Worm (Caenorhabditis elegans) whole organism, young adult: Measurements from ENCODE around the gene T21D12.11.
A peak's percentile ranks its signal among the peaks of the same experiment; 100 is the strongest.

Experiments
- atf-7 ChIP-seq: sonication (generic microtip); optimal IDR thresholded peaks from 2 replicates; lab custom pipeline; 2017; ENCODE audit warnings: mild to moderate bottlenecking, missing genetic modification characterization, missing compliant biosample characterization
- attf-5 ChIP-seq: fragments of 200-800 bp; sonication (Bioruptor generic); optimal IDR thresholded peaks from 2 replicates; lab custom pipeline; 2018; ENCODE audit warnings: mild to moderate bottlenecking, missing genetic modification characterization, missing compliant biosample characterization
- dox-1 ChIP-seq: fragments of 200-800 bp; sonication (Bioruptor generic); IDR thresholded peaks from 2 replicates; pipeline ENCODE4 v1.3.6; 2022; ENCODE audit warnings: missing genetic modification reagents, missing genetic modification characterization, missing compliant biosample characterization
- fkh-3 ChIP-seq: sonication (generic microtip); optimal IDR thresholded peaks from 2 replicates; lab custom pipeline; 2016; ENCODE audit warnings: mild to moderate bottlenecking, missing genetic modification characterization, missing compliant biosample characterization
- lag-1 ChIP-seq: fragments of 200-800 bp; sonication (Bioruptor generic); IDR thresholded peaks from 2 replicates; pipeline ENCODE4 v1.3.6; 2022; ENCODE audit warnings: missing genetic modification reagents, missing genetic modification characterization, missing compliant biosample characterization
- lsy-27 ChIP-seq: sonication (generic microtip); optimal IDR thresholded peaks from 2 replicates; lab custom pipeline; 2017; ENCODE audit warnings: missing genetic modification characterization, mild to moderate bottlenecking, missing compliant biosample characterization, antibody characterized with exemption, missing genotype, borderline replicate concordance; ENCODE audit not compliant: insufficient read depth
- zfh-2 ChIP-seq: fragments of 200-800 bp; sonication (Bioruptor generic); conservative IDR thresholded peaks from 2 replicates; pipeline ENCODE4 v1.3.6; 2022; ENCODE audit warnings: missing genetic modification reagents, missing genetic modification characterization, missing compliant biosample characterization
- zim-3 ChIP-seq: sonication (generic microtip); optimal IDR thresholded peaks from 2 replicates; lab custom pipeline; 2017; ENCODE audit warnings: mild to moderate bottlenecking, missing genetic modification characterization, moderate library complexity, missing compliant biosample characterization
- ztf-6 ChIP-seq: fragments of 200-800 bp; sonication (Bioruptor generic); IDR thresholded peaks from 2 replicates; pipeline ENCODE4 v1.3.6; 2022; ENCODE audit warnings: missing genetic modification reagents, missing genetic modification characterization, missing compliant biosample characterization

ce11 chrIV:236138-236537 is 33.1 kb upstream of the T21D12.11 start:
- TF ChIP-seq lsy-27, result no peak
- TF ChIP-seq lag-1 (GFP tag; lab: Robert Waterston, UW), result no peak
- no peak for TF ChIP-seq fkh-3 (tag; lab: Kevin White, UChicago)
- no peak for TF ChIP-seq ztf-6 (GFP tag; lab: Robert Waterston, UW)
- TF ChIP-seq zim-3 (tag; lab: Kevin White, UChicago), result peak; percentile 98
- TF ChIP-seq attf-5 (GFP tag; lab: Kevin White, UChicago), result no peak
- TF ChIP-seq dox-1, result peak; percentile 39; the same call in 1 of the 2 replicates
- no peak for TF ChIP-seq atf-7 (tag; lab: Kevin White, UChicago)
- no peak for TF ChIP-seq zfh-2 (GFP tag; lab: Robert Waterston, UW)
